Fruit fly (Drosophila melanogaster) whole organism, embryonic: Measurements from ENCODE around the gene CG12773.
A peak's percentile ranks its signal among the peaks of the same experiment; 100 is the strongest.

Source experiments
- ATbp ChIP-seq: fragments of 200-800 bp; sonication (Bioruptor generic); optimal IDR thresholded peaks from 2 replicates; lab custom pipeline; 2017; ENCODE audit warnings: missing biosample characterization, mild to moderate bottlenecking, missing genetic modification characterization, missing genetic modification reagents
- Bdp1 ChIP-seq: fragments of 200-800 bp; sonication (Bioruptor generic); optimal IDR thresholded peaks from 3 replicates; lab custom pipeline; 2016; ENCODE audit warnings: missing biosample characterization, missing genetic modification characterization
- CG10431 ChIP-seq: fragments of 200-800 bp; sonication (Bioruptor generic); optimal IDR thresholded peaks from 3 replicates; lab custom pipeline; 2018; ENCODE audit warnings: missing biosample characterization, mild to moderate bottlenecking, missing genetic modification characterization
- CG11085 ChIP-seq: fragments of 200-800 bp; sonication (Bioruptor generic); IDR thresholded peaks from 2 replicates; pipeline ENCODE4 v1.3.6; 2022; ENCODE audit warnings: missing biosample characterization, missing genetic modification characterization
- CG12071 ChIP-seq: fragments of 200-800 bp; sonication (Bioruptor generic); optimal IDR thresholded peaks from 3 replicates; lab custom pipeline; 2018; ENCODE audit warnings: missing biosample characterization, mild to moderate bottlenecking, missing genetic modification characterization
- CG12104 ChIP-seq: fragments of 200-800 bp; sonication (Bioruptor generic); optimal IDR thresholded peaks from 3 replicates; lab custom pipeline; 2016; ENCODE audit warnings: missing biosample characterization, missing genetic modification characterization
- CG12155 ChIP-seq: fragments of 200-800 bp; sonication (Bioruptor generic); optimal IDR thresholded peaks from 3 replicates; lab custom pipeline; 2016; ENCODE audit warnings: missing biosample characterization, missing genetic modification characterization
- CG14965 ChIP-seq: fragments of 200-800 bp; sonication (Bioruptor generic); optimal IDR thresholded peaks from 2 replicates; lab custom pipeline; 2016; ENCODE audit warnings: missing biosample characterization, missing genetic modification characterization, borderline replicate concordance
- CG1529 ChIP-seq: fragments of 200-800 bp; sonication (Bioruptor generic); optimal IDR thresholded peaks from 3 replicates; lab custom pipeline; 2018; ENCODE audit warnings: missing biosample characterization, missing genetic modification characterization
- CG16863 ChIP-seq: fragments of 200-800 bp; sonication (Bioruptor generic); optimal IDR thresholded peaks from 3 replicates; lab custom pipeline; 2016; ENCODE audit warnings: missing biosample characterization, missing genetic modification characterization
- CG17802 ChIP-seq: fragments of 200-800 bp; sonication (Bioruptor generic); optimal IDR thresholded peaks from 2 replicates; lab custom pipeline; 2018; ENCODE audit warnings: missing biosample characterization, mild to moderate bottlenecking, missing genetic modification characterization, moderate library complexity
- CG17912 ChIP-seq: fragments of 200-800 bp; sonication (Bioruptor generic); optimal IDR thresholded peaks from 2 replicates; lab custom pipeline; 2018; ENCODE audit warnings: missing biosample characterization, mild to moderate bottlenecking, missing genetic modification characterization
- CG30431 ChIP-seq: fragments of 200-800 bp; sonication (Bioruptor generic); optimal IDR thresholded peaks from 2 replicates; lab custom pipeline; 2017; ENCODE audit warnings: missing biosample characterization, missing genetic modification characterization
- CG3065 ChIP-seq: fragments of 200-800 bp; sonication (Bioruptor generic); optimal IDR thresholded peaks from 2 replicates; lab custom pipeline; 2016; ENCODE audit warnings: missing biosample characterization, missing genetic modification characterization
- CG3726 ChIP-seq: fragments of 200-800 bp; sonication (Bioruptor generic); IDR thresholded peaks from 3 replicates; pipeline ENCODE4, ENCODE4 v1.3.6; 2022; ENCODE audit warnings: missing biosample characterization, missing genetic modification characterization
- CG4424 ChIP-seq: fragments of 200-800 bp; sonication (Bioruptor generic); optimal IDR thresholded peaks from 3 replicates; lab custom pipeline; 2016; ENCODE audit warnings: missing biosample characterization, missing genetic modification characterization
- CG6683 ChIP-seq: fragments of 200-800 bp; sonication (Bioruptor generic); optimal IDR thresholded peaks from 2 replicates; lab custom pipeline; 2017; ENCODE audit warnings: missing biosample characterization, mild to moderate bottlenecking, missing genetic modification characterization, missing genetic modification reagents
- CG6765 ChIP-seq: fragments of 200-800 bp; sonication (Bioruptor generic); optimal IDR thresholded peaks from 3 replicates; lab custom pipeline; 2017; ENCODE audit warnings: missing biosample characterization, mild to moderate bottlenecking, missing genetic modification characterization
- CG7271 ChIP-seq: fragments of 200-800 bp; sonication (Bioruptor generic); optimal IDR thresholded peaks from 2 replicates; lab custom pipeline; 2018; ENCODE audit warnings: missing biosample characterization, mild to moderate bottlenecking, missing genetic modification characterization, moderate library complexity
- CG7963 ChIP-seq: fragments of 200-800 bp; sonication (Bioruptor generic); IDR thresholded peaks from 3 replicates; pipeline ENCODE4 v1.3.6; 2022; ENCODE audit warnings: missing biosample characterization, missing genetic modification characterization; ENCODE audit not compliant: partially characterized antibody
- CG8089 ChIP-seq: fragments of 200-800 bp; sonication (Bioruptor generic); optimal IDR thresholded peaks from 3 replicates; lab custom pipeline; 2016; ENCODE audit warnings: missing biosample characterization, missing genetic modification characterization
- CG8290 ChIP-seq, 3 experiments: fragments of 200-800 bp; sonication (Bioruptor generic); optimal IDR thresholded peaks; 2 replicates each; lab custom pipeline; 2016 to 2019; ENCODE audit warnings: missing biosample characterization in 3 of 3, missing genetic modification characterization in 3 of 3, mild to moderate bottlenecking in 2 of 3, moderate library complexity in 1 of 3
- Dip2 ChIP-seq: fragments of 200-800 bp; sonication (Bioruptor generic); IDR thresholded peaks from 2 replicates; pipeline ENCODE4 v1.3.6; 2022; ENCODE audit warnings: missing biosample characterization, missing genetic modification characterization
- Elba2 ChIP-seq: fragments of 200-800 bp; sonication (Bioruptor generic); optimal IDR thresholded peaks from 3 replicates; lab custom pipeline; 2016; ENCODE audit warnings: missing biosample characterization, missing genetic modification characterization
- H2.0 ChIP-seq: fragments of 200-800 bp; sonication (Bioruptor generic); IDR thresholded peaks from 2 replicates; pipeline ENCODE4 v1.3.6; 2022; ENCODE audit warnings: missing biosample characterization, missing genetic modification characterization
- HHEX ChIP-seq: fragments of 200-800 bp; sonication (Bioruptor generic); optimal IDR thresholded peaks from 3 replicates; lab custom pipeline; 2017; ENCODE audit warnings: missing biosample characterization, mild to moderate bottlenecking, missing genetic modification characterization, missing genetic modification reagents
- Hr39 ChIP-seq: fragments of >200 bp; optimal IDR thresholded peaks from 2 replicates; lab custom pipeline; 2017
- MESR4 ChIP-seq: fragments of 200-800 bp; sonication (Bioruptor generic); optimal IDR thresholded peaks from 2 replicates; lab custom pipeline; 2018; ENCODE audit warnings: missing biosample characterization, mild to moderate bottlenecking, missing genetic modification characterization, moderate library complexity
- Oli ChIP-seq: fragments of 200-800 bp; sonication (Bioruptor generic); optimal IDR thresholded peaks from 2 replicates; lab custom pipeline; 2018; ENCODE audit warnings: missing biosample characterization, mild to moderate bottlenecking, missing genetic modification characterization, moderate library complexity
- Taf1 ChIP-seq: fragments of 200-800 bp; sonication (Bioruptor generic); IDR thresholded peaks from 2 replicates; pipeline ENCODE4 v1.3.6; 2022; ENCODE audit warnings: missing biosample characterization, missing genetic modification characterization
- Tbp ChIP-seq: fragments of >200 bp; optimal IDR thresholded peaks from 2 replicates; lab custom pipeline; 2018; ENCODE audit warnings: missing biosample characterization, missing genetic modification characterization
- Xbp1 ChIP-seq: fragments of 200-800 bp; sonication (Bioruptor generic); optimal IDR thresholded peaks from 3 replicates; lab custom pipeline; 2016; ENCODE audit warnings: missing biosample characterization, mild to moderate bottlenecking, missing genetic modification characterization
- Xrp1 ChIP-seq: fragments of 200-800 bp; sonication (Bioruptor generic); IDR thresholded peaks from 2 replicates; pipeline ENCODE4 v1.3.6; 2022; ENCODE audit warnings: missing biosample characterization, missing genetic modification characterization
- ac ChIP-seq: fragments of 200-800 bp; sonication (Bioruptor generic); optimal IDR thresholded peaks from 3 replicates; lab custom pipeline; 2017; ENCODE audit warnings: missing biosample characterization, mild to moderate bottlenecking, missing genetic modification characterization
- chinmo ChIP-seq: fragments of 200-800 bp; sonication (Bioruptor generic); IDR thresholded peaks from 4 replicates; pipeline ENCODE4 v1.3.6; 2022; ENCODE audit warnings: missing biosample characterization, missing genetic modification characterization; ENCODE audit not compliant: partially characterized antibody
- chn ChIP-seq: fragments of 200-800 bp; sonication (Bioruptor generic); optimal IDR thresholded peaks from 2 replicates; lab custom pipeline; 2016; ENCODE audit warnings: missing biosample characterization, missing genetic modification characterization
- dan ChIP-seq: fragments of 200-800 bp; sonication (Bioruptor generic); IDR thresholded peaks from 2 replicates; pipeline ENCODE4 v1.3.6; 2022; ENCODE audit warnings: missing biosample characterization, missing genetic modification characterization
- fd64A ChIP-seq: fragments of 200-800 bp; sonication (Bioruptor generic); optimal IDR thresholded peaks from 3 replicates; lab custom pipeline; 2018; ENCODE audit warnings: missing biosample characterization, mild to moderate bottlenecking, missing genetic modification characterization
- gcm ChIP-seq: fragments of 200-800 bp; sonication (Bioruptor generic); optimal IDR thresholded peaks from 2 replicates; lab custom pipeline; 2019; ENCODE audit warnings: missing biosample characterization, mild to moderate bottlenecking, missing genetic modification characterization, moderate library complexity
- grn ChIP-seq: fragments of 200-800 bp; sonication (Bioruptor generic); optimal IDR thresholded peaks from 3 replicates; lab custom pipeline; 2017; ENCODE audit warnings: missing biosample characterization, missing genetic modification characterization
- gsb-n ChIP-seq: fragments of 200-800 bp; sonication (Bioruptor generic); optimal IDR thresholded peaks from 3 replicates; lab custom pipeline; 2018; ENCODE audit warnings: missing biosample characterization, mild to moderate bottlenecking, missing genetic modification characterization
- insv ChIP-seq, 2 experiments: fragments of 200-800 bp; sonication (Bioruptor generic); optimal IDR thresholded peaks; 3 replicates each; lab custom pipeline; 2016 to 2018; ENCODE audit warnings: missing biosample characterization in 2 of 2, missing genetic modification characterization in 2 of 2
- kni ChIP-seq: fragments of 200-800 bp; sonication (Bioruptor generic); optimal IDR thresholded peaks from 3 replicates; lab custom pipeline; 2017; ENCODE audit warnings: mild to moderate bottlenecking, missing biosample characterization, missing genetic modification reagents, missing genetic modification characterization
- oc ChIP-seq: fragments of 200-800 bp; sonication (Bioruptor generic); optimal IDR thresholded peaks from 2 replicates; lab custom pipeline; 2018; ENCODE audit warnings: missing biosample characterization, mild to moderate bottlenecking, missing genetic modification characterization, moderate library complexity
- otp ChIP-seq: fragments of 200-800 bp; sonication (Bioruptor generic); IDR thresholded peaks from 3 replicates; pipeline ENCODE4, ENCODE4 v1.3.6; 2022; ENCODE audit warnings: missing biosample characterization, missing genetic modification characterization
- pros ChIP-seq: fragments of 200-800 bp; sonication (Bioruptor generic); optimal IDR thresholded peaks from 3 replicates; lab custom pipeline; 2019; ENCODE audit warnings: missing biosample characterization, mild to moderate bottlenecking, missing genetic modification characterization, moderate library complexity
- tin ChIP-seq: fragments of 200-800 bp; sonication (Bioruptor generic); optimal IDR thresholded peaks from 3 replicates; lab custom pipeline; 2016; ENCODE audit warnings: missing biosample characterization, missing genetic modification characterization
- wek ChIP-seq: fragments of 200-800 bp; sonication (Bioruptor generic); optimal IDR thresholded peaks from 3 replicates; lab custom pipeline; 2018; ENCODE audit warnings: missing biosample characterization, mild to moderate bottlenecking, missing genetic modification characterization, moderate library complexity

Gene CG12773

DNA sequence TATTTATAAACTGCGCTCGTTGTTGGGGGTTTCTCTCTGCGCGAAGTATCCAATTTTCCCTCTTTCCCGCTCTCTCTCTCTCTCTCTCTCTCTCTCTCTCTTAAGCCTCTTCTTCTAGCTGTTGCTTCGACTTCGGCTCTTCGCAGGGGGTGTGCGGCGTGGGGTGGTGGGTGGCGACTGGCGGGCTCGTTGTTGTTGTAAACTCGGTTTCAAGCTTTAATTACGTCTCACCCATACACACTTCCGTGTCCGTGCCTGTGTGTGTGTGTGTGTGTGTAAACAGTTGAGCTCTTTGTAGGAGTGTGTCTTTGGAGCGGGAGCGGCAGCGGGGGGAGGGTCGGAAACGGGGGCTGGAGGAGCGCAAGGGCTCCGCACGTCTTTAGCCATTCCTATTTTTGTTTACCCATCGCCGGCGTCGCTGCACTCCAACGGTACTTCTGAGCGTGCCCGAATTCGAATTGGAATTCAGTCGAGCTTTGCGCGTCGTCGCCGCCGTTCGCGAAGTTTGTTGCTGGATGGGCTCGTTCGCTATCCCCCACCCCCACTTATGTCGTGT is 34.4 kb upstream of the CG12773 start (continued):
- TF ChIP-seq Taf1 (GFP tag; lab: Robert Waterston, UW) = no peak
- TF ChIP-seq Xrp1 (GFP tag; lab: Robert Waterston, UW) = no peak
- TF ChIP-seq Hr39 = no peak

DNA sequence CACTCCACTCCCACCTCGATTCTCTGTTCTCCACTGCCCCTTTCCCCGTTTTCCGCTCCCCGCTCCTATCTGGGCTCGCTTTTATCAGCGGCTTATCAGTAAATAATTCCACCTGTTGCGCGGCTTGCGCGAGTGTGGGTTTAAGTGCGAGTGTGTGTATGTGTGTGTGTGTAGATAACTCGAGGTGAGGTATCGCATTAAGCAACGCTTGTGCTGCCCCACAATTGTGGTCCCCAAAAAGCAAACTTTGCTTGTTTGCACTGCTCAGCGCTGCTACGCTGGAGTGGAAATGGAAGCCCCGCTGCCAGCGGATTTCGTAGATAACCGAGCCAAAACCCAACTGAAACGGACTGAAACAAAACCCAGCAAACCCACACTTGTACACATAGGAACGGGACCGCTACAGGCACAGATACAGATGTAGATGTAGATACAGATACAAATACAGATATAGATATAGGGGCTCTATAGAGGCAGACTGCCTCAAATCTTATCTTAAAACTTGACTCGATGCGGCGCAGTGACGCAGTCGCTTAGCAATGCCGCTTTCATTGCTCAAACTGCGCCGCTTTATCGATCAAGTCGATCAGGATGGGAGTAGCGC is 33.5 kb upstream of the CG12773 start:
- no peak for TF ChIP-seq tin (GFP tag; lab: Kevin White, UChicago)
- no peak for TF ChIP-seq Hr39
- TF ChIP-seq Elba2 (GFP tag; lab: Kevin White, UChicago) = no peak
- TF ChIP-seq ATbp = peak; percentile 53
- no peak for TF ChIP-seq CG17802 (tag; lab: Kevin White, UChicago)
- no peak for TF ChIP-seq Xbp1 (GFP tag; lab: Kevin White, UChicago)
- TF ChIP-seq CG7963 = no peak
- no peak for TF ChIP-seq CG3726
- TF ChIP-seq gcm (GFP tag; lab: Kevin White, UChicago) = no peak
- no peak for TF ChIP-seq H2.0 (GFP tag; lab: Robert Waterston, UW)
- TF ChIP-seq CG12104 (GFP tag; lab: Kevin White, UChicago) = no peak
- TF ChIP-seq CG3065 (GFP tag; lab: Kevin White, UChicago) = no peak
- TF ChIP-seq dan (GFP tag; lab: Robert Waterston, UW) = no peak
- TF ChIP-seq kni = peak; percentile 76
- TF ChIP-seq CG14965 (GFP tag; lab: Kevin White, UChicago) = no peak
- no peak for TF ChIP-seq CG8089
- TF ChIP-seq Oli (tag; lab: Kevin White, UChicago) = no peak
- no peak for TF ChIP-seq CG11085
- TF ChIP-seq CG6765 (GFP tag; lab: Kevin White, UChicago) = no peak
- 0 out of 4 replicates have a peak, but pooled peaks have one; percentile 11 for TF ChIP-seq chinmo
- no peak for TF ChIP-seq Dip2 (GFP tag; lab: Robert Waterston, UW)
- TF ChIP-seq CG12155 (GFP tag; lab: Kevin White, UChicago) = no peak
- TF ChIP-seq Tbp (GFP tag; lab: Kevin White, UChicago) = no peak
- no peak for TF ChIP-seq CG4424 (GFP tag; lab: Kevin White, UChicago)
- TF ChIP-seq wek (GFP tag; lab: Kevin White, UChicago) = peak; percentile 42
- TF ChIP-seq CG17912 (GFP tag; lab: Kevin White, UChicago) = peak; percentile 32
- TF ChIP-seq CG7271 (tag; lab: Kevin White, UChicago) = no peak
- no peak for TF ChIP-seq oc (tag; lab: Kevin White, UChicago)
- TF ChIP-seq CG6683 (GFP tag; lab: Kevin White, UChicago) = no peak
- no peak for TF ChIP-seq otp (GFP tag; lab: Robert Waterston, UW)
- no peak for TF ChIP-seq Bdp1
- TF ChIP-seq ac (GFP tag; lab: Kevin White, UChicago) = no peak
- no peak for TF ChIP-seq CG10431 (GFP tag; lab: Kevin White, UChicago)
- no peak for TF ChIP-seq CG30431
- TF ChIP-seq CG1529 = no peak
- peak; percentile 52 for TF ChIP-seq CG12071
- TF ChIP-seq HHEX (GFP tag; lab: Kevin White, UChicago) = peak; percentile 33
- no peak for TF ChIP-seq gsb-n (tag; lab: Kevin White, UChicago)
- TF ChIP-seq fd64A (GFP tag; lab: Kevin White, UChicago) = no peak
- no peak for TF ChIP-seq CG8290 (GFP tag; optimal IDR thresholded peaks at IDR 0.05; lab: Kevin White, UChicago)
- peak in 1 of 2 experiments; percentile 34 for TF ChIP-seq CG8290 (tag; optimal IDR thresholded peaks at IDR 0.05; lab: Kevin White, UChicago)
- TF ChIP-seq chn (GFP tag; lab: Kevin White, UChicago) = no peak
- peak; percentile 4 for TF ChIP-seq pros
- TF ChIP-seq CG16863 = no peak
- TF ChIP-seq insv (GFP tag; optimal IDR thresholded peaks at IDR 0.05; lab: Kevin White, UChicago) = no peak
- TF ChIP-seq grn (GFP tag; lab: Kevin White, UChicago) = peak; percentile 91
- no peak for TF ChIP-seq MESR4 (GFP tag; lab: Kevin White, UChicago)
